Worm (Caenorhabditis elegans): ENCODE measurements around the gene C14B4.2.

DNA sequence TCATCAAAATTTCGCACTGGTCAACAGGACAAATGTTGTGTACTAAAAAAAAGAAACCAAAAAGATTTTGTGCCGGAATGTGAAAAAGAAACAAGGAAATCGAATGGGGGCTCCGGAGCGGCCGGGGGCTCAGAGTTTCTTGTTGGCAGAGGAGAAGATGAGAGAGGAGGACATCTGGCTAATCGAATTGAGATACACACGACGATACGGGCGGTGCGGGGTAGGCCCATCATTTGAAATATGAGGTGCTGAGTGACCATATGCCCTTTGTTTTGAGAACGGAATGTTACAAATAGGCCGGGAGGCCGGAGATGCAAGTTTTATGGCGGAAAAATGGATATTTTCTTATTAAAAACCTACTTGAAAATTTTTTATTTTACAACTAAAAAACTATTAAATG lies 4.4 kb downstream of the C14B4.2 start:
- TF ChIP-seq Y116A8C.19 (tag; optimal IDR thresholded peaks at IDR 0.05; ENCODE audit: borderline replicate concordance) (no peak), unc-62 (GFP tag; optimal IDR thresholded peaks at IDR 0.05) (no peak), lin-13 (GFP tag; optimal IDR thresholded peaks at IDR 0.05) (no peak), mdl-1 (tag; optimal IDR thresholded peaks at IDR 0.05) (no peak), ztf-4 (tag; optimal IDR thresholded peaks at IDR 0.05) (no peak), aly-2 (tag; optimal IDR thresholded peaks at IDR 0.05) (no peak), nhr-90 (tag; optimal IDR thresholded peaks at IDR 0.05; ENCODE audit: poor library complexity) (no peak), unc-98 (GFP tag; IDR thresholded peaks at IDR 0.05) (no peak), ztf-11 (tag; optimal IDR thresholded peaks at IDR 0.05) (no peak), ceh-82 (tag; optimal IDR thresholded peaks at IDR 0.05) (no peak), nhr-77 (tag; optimal IDR thresholded peaks at IDR 0.05) (no peak), nhr-28 (tag; optimal IDR thresholded peaks at IDR 0.05) (no peak), lsy-2 (tag; optimal IDR thresholded peaks at IDR 0.05) (no peak), ceh-63 (GFP tag; optimal IDR thresholded peaks at IDR 0.05) (no peak)
